Worm (Caenorhabditis elegans): ENCODE data around the gene F49H6.5.

DNA sequence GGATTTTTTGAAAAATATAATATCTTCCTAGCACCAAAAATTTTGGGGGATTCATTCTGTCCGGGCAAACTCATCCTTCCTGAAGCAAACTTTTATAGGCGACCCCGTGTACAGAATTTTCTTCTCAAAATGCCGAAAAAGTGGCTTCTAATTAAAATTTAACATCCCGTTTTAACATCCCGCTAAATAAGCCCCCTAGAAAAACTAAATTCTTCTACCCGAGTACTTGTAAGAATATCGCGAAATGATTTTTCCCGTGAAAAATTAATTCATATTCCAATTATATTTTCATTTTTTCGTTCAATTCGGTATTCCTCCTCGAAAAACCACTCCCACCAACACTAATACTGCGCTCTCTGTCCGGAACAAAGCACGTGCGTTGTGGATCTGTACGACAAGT lies 45.8 kb downstream of the F49H6.5 start, which contains the start of gene T05E12.8:
- no peak for TF ChIP-seq ceh-9 (tag; optimal IDR thresholded peaks at IDR 0.05)
- no peak for TF ChIP-seq ama-1 (optimal IDR thresholded peaks at IDR 0.05)
- TF ChIP-seq K02D7.2 (tag; optimal IDR thresholded peaks at IDR 0.05) = no peak
- no peak for TF ChIP-seq unc-55 (GFP tag; optimal IDR thresholded peaks at IDR 0.05)
